Fruit fly (Drosophila melanogaster) whole organism, pupa: Measurements from ENCODE around the gene CG6707.

ENCODE experiments used
- EcR ChIP-seq: fragments of 200-800 bp; sonication (Bioruptor generic); optimal IDR thresholded peaks from 3 replicates; lab custom pipeline; 2019; ENCODE audit warnings: missing biosample characterization, missing genetic modification characterization, mild to moderate bottlenecking, moderate library complexity, missing genetic modification reagents
- Pif1A ChIP-seq: fragments of 200-800 bp; sonication (Bioruptor generic); optimal IDR thresholded peaks from 3 replicates; lab custom pipeline; 2016; ENCODE audit warnings: missing biosample characterization, missing genetic modification characterization

Gene CG6707

dm6 chr3L:9845980-9846538 is 52.3 kb downstream of the CG6707 start:
- TF ChIP-seq Pif1A (GFP tag; lab: Kevin White, UChicago) (no peak), EcR (GFP tag; lab: Kevin White, UChicago) (peak; percentile 26)
- TF ChIP-seq, all 21 proteins: peak for 1
